Fruit fly (Drosophila melanogaster) whole organism, adult: Measurements from ENCODE around the gene Cox17.
A peak's percentile ranks its signal among the peaks of the same experiment; 100 is the strongest.

Experiments
- CG11617 ChIP-seq: fragments of 200-800 bp; sonication (Bioruptor generic); optimal IDR thresholded peaks from 2 replicates; lab custom pipeline; 2017; ENCODE audit warnings: mild to moderate bottlenecking, missing biosample characterization, missing genetic modification reagents, missing genetic modification characterization
- CG12768 ChIP-seq: fragments of 200-800 bp; sonication (Bioruptor generic); optimal IDR thresholded peaks from 2 replicates; lab custom pipeline; 2017; ENCODE audit warnings: missing biosample characterization, missing genetic modification characterization, mild to moderate bottlenecking, moderate library complexity, missing genetic modification reagents
- CG14711 ChIP-seq: fragments of 200-800 bp; sonication (Bioruptor generic); optimal IDR thresholded peaks from 2 replicates; lab custom pipeline; 2018; ENCODE audit warnings: missing biosample characterization, mild to moderate bottlenecking, missing genetic modification characterization, moderate library complexity
- CG1620 ChIP-seq: fragments of 200-800 bp; sonication (Bioruptor generic); optimal IDR thresholded peaks from 2 replicates; lab custom pipeline; 2016; ENCODE audit warnings: missing biosample characterization, missing genetic modification characterization
- CG33017 ChIP-seq: fragments of 200-800 bp; sonication (Bioruptor generic); optimal IDR thresholded peaks from 2 replicates; lab custom pipeline; 2018; ENCODE audit warnings: missing biosample characterization, mild to moderate bottlenecking, missing genetic modification characterization, moderate library complexity
- CG5204 ChIP-seq: fragments of 200-800 bp; sonication (Bioruptor generic); optimal IDR thresholded peaks from 2 replicates; lab custom pipeline; 2016; ENCODE audit warnings: missing biosample characterization, missing genetic modification characterization
- CG7045 ChIP-seq: fragments of 200-800 bp; sonication (Bioruptor generic); optimal IDR thresholded peaks from 2 replicates; lab custom pipeline; 2017; ENCODE audit warnings: missing biosample characterization, mild to moderate bottlenecking, missing genetic modification characterization
- CG7101 ChIP-seq: fragments of 200-800 bp; sonication (Bioruptor generic); optimal IDR thresholded peaks from 2 replicates; lab custom pipeline; 2018; ENCODE audit warnings: missing biosample characterization, mild to moderate bottlenecking, missing genetic modification characterization, moderate library complexity
- Clk ChIP-seq: fragments of 200-800 bp; sonication (Bioruptor generic); optimal IDR thresholded peaks from 2 replicates; lab custom pipeline; 2017; ENCODE audit warnings: missing biosample characterization, missing genetic modification characterization
- Crg-1 ChIP-seq: fragments of 200-800 bp; sonication (Bioruptor generic); optimal IDR thresholded peaks from 2 replicates; lab custom pipeline; 2016; ENCODE audit warnings: missing biosample characterization, missing genetic modification characterization
- Hr96 ChIP-seq: fragments of 200-800 bp; sonication (Bioruptor generic); optimal IDR thresholded peaks from 2 replicates; lab custom pipeline; 2016; ENCODE audit warnings: missing biosample characterization, missing genetic modification characterization
- Mnt ChIP-seq: fragments of 200-800 bp; sonication (Bioruptor generic); optimal IDR thresholded peaks from 2 replicates; lab custom pipeline; 2016; ENCODE audit warnings: missing biosample characterization, mild to moderate bottlenecking, missing genetic modification characterization
- bab1 ChIP-seq: fragments of 200-800 bp; sonication (Bioruptor generic); optimal IDR thresholded peaks from 3 replicates; lab custom pipeline; 2019; ENCODE audit warnings: missing biosample characterization, mild to moderate bottlenecking, missing genetic modification characterization, moderate library complexity
- cic ChIP-seq: fragments of 200-800 bp; sonication (Bioruptor generic); optimal IDR thresholded peaks from 2 replicates; lab custom pipeline; 2017; ENCODE audit warnings: missing biosample characterization, mild to moderate bottlenecking, missing genetic modification characterization, moderate library complexity
- cnc ChIP-seq, 2 experiments: fragments of >200 bp; optimal IDR thresholded peaks; 2 replicates each; lab custom pipeline; 2017
- kay ChIP-seq: fragments of 200-800 bp; sonication (Bioruptor generic); peaks from one replicate; lab custom pipeline; 2016; ENCODE audit warnings: missing biosample characterization, missing genetic modification characterization, borderline replicate concordance
- ovo ChIP-seq: fragments of 200-800 bp; sonication (Bioruptor generic); optimal IDR thresholded peaks from 2 replicates; lab custom pipeline; 2016; ENCODE audit warnings: missing biosample characterization, missing genetic modification characterization
- pad ChIP-seq: fragments of 200-800 bp; sonication (Bioruptor generic); optimal IDR thresholded peaks from 3 replicates; lab custom pipeline; 2017; ENCODE audit warnings: missing biosample characterization, missing genetic modification characterization, mild to moderate bottlenecking, moderate library complexity, missing genetic modification reagents
- tj ChIP-seq: fragments of 200-800 bp; sonication (Bioruptor generic); optimal IDR thresholded peaks from 3 replicates; lab custom pipeline; 2017; ENCODE audit warnings: missing biosample characterization, mild to moderate bottlenecking, missing genetic modification characterization, moderate library complexity
- toe ChIP-seq: fragments of 200-800 bp; sonication (Bioruptor generic); optimal IDR thresholded peaks from 2 replicates; lab custom pipeline; 2016; ENCODE audit warnings: missing biosample characterization, missing genetic modification characterization

Cox17 gene

dm6 chrX:15084580-15085138, at the start of gene Cox17:
TSS of gene Cox17 (minus strand) at chrX:15084699.
- TF ChIP-seq CG33017 (peak; percentile 27), CG11617 (peak; percentile 92), tj (GFP tag; lab: Kevin White, UChicago) (peak; percentile 68), Hr96 (peak; percentile 84), CG7101 (tag; lab: Kevin White, UChicago) (peak; percentile 84), toe (GFP tag; lab: Kevin White, UChicago) (peak; percentile 75), ovo (GFP tag; lab: Kevin White, UChicago) (peak; percentile 85), Mnt (peak; percentile 94), CG12768 (GFP tag; lab: Kevin White, UChicago) (peak; percentile 67), Crg-1 (GFP tag; lab: Kevin White, UChicago) (peak; percentile 81), pad (GFP tag; lab: Kevin White, UChicago) (peak; percentile 80), CG14711 (tag; lab: Kevin White, UChicago) (peak; percentile 97), cic (GFP tag; lab: Kevin White, UChicago) (no peak), kay (GFP tag; lab: Kevin White, UChicago) (peak; percentile 93), CG7045 (GFP tag; lab: Kevin White, UChicago) (peak; percentile 50), cnc (optimal IDR thresholded peaks at IDR 0.05; lab: Kevin White, UChicago) (no peak), bab1 (peak; percentile 85), Clk (GFP tag; lab: Kevin White, UChicago) (peak; percentile 43), CG1620 (GFP tag; lab: Kevin White, UChicago) (peak; percentile 80), CG5204 (GFP tag; lab: Kevin White, UChicago) (peak; percentile 79)

dm6 chrX:15132065-15132464, 47.6 kb upstream of the Cox17 start:
- TF ChIP-seq bab1 (peak; percentile 31), tj (GFP tag; lab: Kevin White, UChicago) (no peak)

- TF ChIP-seq pad (GFP tag; lab: Kevin White, UChicago) (no peak), CG5204 (GFP tag; lab: Kevin White, UChicago) (peak; percentile 3), Mnt (no peak), CG14711 (tag; lab: Kevin White, UChicago) (no peak)
Observed at dm6 chrX:15127880-15128644, 43.6 kb upstream of the Cox17 start.

- TF ChIP-seq Clk (GFP tag; lab: Kevin White, UChicago), result no peak
- peak; percentile 50 for TF ChIP-seq tj (GFP tag; lab: Kevin White, UChicago)
Observed at dm6 chrX:15125496-15125895, 41.0 kb upstream of the Cox17 start, which contains the start of gene drd. TSS of gene drd (plus strand) at chrX:15125753.

- TF ChIP-seq bab1, result no peak
- TF ChIP-seq CG33017, result no peak
- no peak for TF ChIP-seq Hr96
- TF ChIP-seq CG5204 (GFP tag; lab: Kevin White, UChicago), result no peak
- no peak for TF ChIP-seq CG14711 (tag; lab: Kevin White, UChicago)
- TF ChIP-seq Crg-1 (GFP tag; lab: Kevin White, UChicago), result no peak
- no peak for TF ChIP-seq CG12768 (GFP tag; lab: Kevin White, UChicago)
- TF ChIP-seq CG11617, result no peak
- TF ChIP-seq toe (GFP tag; lab: Kevin White, UChicago), result no peak
- no peak for TF ChIP-seq kay (GFP tag; lab: Kevin White, UChicago)
- no peak for TF ChIP-seq cic (GFP tag; lab: Kevin White, UChicago)
- TF ChIP-seq CG1620 (GFP tag; lab: Kevin White, UChicago), result no peak
- TF ChIP-seq pad (GFP tag; lab: Kevin White, UChicago), result no peak
Observed at dm6 chrX:15123418-15123994, 39.0 kb upstream of the Cox17 start.

- TF ChIP-seq CG33017 (no peak), CG11617 (no peak), Clk (GFP tag; lab: Kevin White, UChicago) (no peak), kay (GFP tag; lab: Kevin White, UChicago) (no peak), tj (GFP tag; lab: Kevin White, UChicago) (no peak), CG1620 (GFP tag; lab: Kevin White, UChicago) (no peak), CG7045 (GFP tag; lab: Kevin White, UChicago) (no peak), CG12768 (GFP tag; lab: Kevin White, UChicago) (no peak), pad (GFP tag; lab: Kevin White, UChicago) (no peak), cnc (optimal IDR thresholded peaks at IDR 0.05; lab: Kevin White, UChicago) (no peak), Hr96 (no peak), CG14711 (tag; lab: Kevin White, UChicago) (no peak), CG5204 (GFP tag; lab: Kevin White, UChicago) (no peak), CG7101 (tag; lab: Kevin White, UChicago) (no peak), Mnt (no peak), bab1 (no peak), cic (GFP tag; lab: Kevin White, UChicago) (no peak), toe (GFP tag; lab: Kevin White, UChicago) (no peak), Crg-1 (GFP tag; lab: Kevin White, UChicago) (no peak), ovo (GFP tag; lab: Kevin White, UChicago) (no peak)
Observed at dm6 chrX:15121714-15122113, 37.2 kb upstream of the Cox17 start.
